Worm (Caenorhabditis elegans) whole organism, L3 larva: ENCODE results near the gene moc-2.

Experiments
- ama-1 ChIP-seq: fragments of 150-350 bp; optimal IDR thresholded peaks from 2 replicates; lab custom pipeline; 2018
- ceh-9 ChIP-seq: sonication (generic microtip); optimal IDR thresholded peaks from 2 replicates; lab custom pipeline; 2018; ENCODE audit warnings: missing biosample characterization, missing genetic modification characterization
- elt-3 ChIP-seq, 3 experiments: fragments of 150-350 bp in 1 of 3; sonication (generic microtip) in 2 of 3; optimal IDR thresholded peaks; 2 replicates in 2 of 3; 4 replicates in 1 of 3; lab custom pipeline; 2014 to 2017; ENCODE audit warnings: missing biosample characterization in 3 of 3, missing genetic modification characterization in 3 of 3
- fkh-10 ChIP-seq: sonication (generic microtip); optimal IDR thresholded peaks from 2 replicates; lab custom pipeline; 2017; ENCODE audit warnings: missing biosample characterization, missing genetic modification reagents, missing genetic modification characterization
- nhr-237 ChIP-seq: fragments of 150-350 bp; optimal IDR thresholded peaks from 2 replicates; lab custom pipeline; 2014; ENCODE audit warnings: missing biosample characterization, missing genetic modification characterization
- ztf-4 ChIP-seq: fragments of 150-350 bp; optimal IDR thresholded peaks from 2 replicates; lab custom pipeline; 2014; ENCODE audit warnings: missing biosample characterization, missing genetic modification characterization

ce11 chrV:6456903-6457302 is 47.1 kb downstream of the moc-2 start:
- TF ChIP-seq ceh-9 (tag; lab: Kevin White, UChicago) (no peak), nhr-237 (tag; lab: Kevin White, UChicago) (no peak), ama-1 (lab: Kevin White, UChicago) (no peak), fkh-10 (GFP tag; lab: Kevin White, UChicago) (no peak), elt-3 (tag; optimal IDR thresholded peaks at IDR 0.05; lab: Kevin White, UChicago) (no peak), ztf-4 (tag; lab: Kevin White, UChicago) (no peak)
